Worm (Caenorhabditis elegans): ENCODE results near the gene icln-1.

DNA sequence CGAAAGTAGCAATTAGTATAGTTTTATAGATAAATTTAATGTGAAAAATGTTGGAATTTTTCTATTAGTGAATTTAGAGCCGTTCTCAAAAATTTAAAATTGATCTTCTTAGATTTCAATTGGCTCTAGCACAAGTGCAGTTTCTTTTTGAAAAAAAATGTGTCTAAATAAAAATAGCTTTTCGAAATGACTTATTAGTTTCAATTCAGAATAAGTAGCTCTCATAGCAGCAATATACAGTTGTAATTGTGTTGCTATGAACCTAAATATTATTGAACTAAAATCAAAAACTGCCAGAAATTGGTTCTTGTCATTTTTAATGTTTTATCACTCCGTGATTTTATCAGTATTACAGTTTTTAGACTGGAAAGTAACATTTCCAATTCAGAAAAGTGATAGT is 22.2 kb upstream of the icln-1 start:
- TF ChIP-seq zip-8 (tag; optimal IDR thresholded peaks at IDR 0.05) (no peak), nhr-28 (tag; optimal IDR thresholded peaks at IDR 0.05) (no peak), nhr-76 (tag; optimal IDR thresholded peaks at IDR 0.05) (no peak), mab-5 (tag; optimal IDR thresholded peaks at IDR 0.05) (no peak), unc-62 (GFP tag; optimal IDR thresholded peaks at IDR 0.05) (no peak), nhr-2 (tag; optimal IDR thresholded peaks at IDR 0.05) (no peak), nhr-12 (tag; optimal IDR thresholded peaks at IDR 0.05) (no peak)
